Worm (Caenorhabditis elegans): Measurements from ENCODE around the gene R01H2.7.

R01H2.7 gene

ce11 chrIII:7081488-7081887 lies 35.9 kb upstream of the R01H2.7 start:
- TF ChIP-seq lin-35 (GFP tag; optimal IDR thresholded peaks at IDR 0.05) (peak in 1 of 2 experiments; percentile 8), pax-3 (tag; optimal IDR thresholded peaks at IDR 0.05) (no peak), mdl-1 (tag; optimal IDR thresholded peaks at IDR 0.05) (no peak), fkh-8 (tag; optimal IDR thresholded peaks at IDR 0.05) (no peak), unc-62 (GFP tag; optimal IDR thresholded peaks at IDR 0.05) (no peak), hlh-17 (GFP tag; optimal IDR thresholded peaks at IDR 0.05; ENCODE audit: borderline replicate concordance) (no peak), nhr-47 (tag; optimal IDR thresholded peaks at IDR 0.05) (no peak), aha-1 (tag; optimal IDR thresholded peaks at IDR 0.05) (no peak), unc-98 (GFP tag; IDR thresholded peaks at IDR 0.05) (no peak), elt-2 (tag; optimal IDR thresholded peaks at IDR 0.05) (peak; percentile 41)

- TF ChIP-seq unc-98 (GFP tag; IDR thresholded peaks at IDR 0.05) (no peak), unc-30 (tag; optimal IDR thresholded peaks at IDR 0.05) (no peak), tbx-2 (tag; optimal IDR thresholded peaks at IDR 0.05) (no peak), mab-9 (GFP tag; IDR thresholded peaks at IDR 0.05) (no peak), nhr-12 (tag; optimal IDR thresholded peaks at IDR 0.05) (no peak), mep-1 (tag; optimal IDR thresholded peaks at IDR 0.05) (no peak), fkh-10 (GFP tag; optimal IDR thresholded peaks at IDR 0.05) (no peak), aha-1 (tag; optimal IDR thresholded peaks at IDR 0.05) (no peak), rnt-1 (tag; optimal IDR thresholded peaks at IDR 0.05) (no peak), mdl-1 (tag; optimal IDR thresholded peaks at IDR 0.05) (no peak), alr-1 (tag; optimal IDR thresholded peaks at IDR 0.05; ENCODE audit: borderline replicate concordance) (no peak), blmp-1 (tag; optimal IDR thresholded peaks at IDR 0.05) (no peak), elt-3 (tag; optimal IDR thresholded peaks at IDR 0.05) (no peak), xbp-1 (tag; optimal IDR thresholded peaks at IDR 0.05) (no peak), vab-15 (tag; optimal IDR thresholded peaks at IDR 0.05) (no peak), pag-3 (tag; optimal IDR thresholded peaks at IDR 0.05; ENCODE audit: borderline replicate concordance, insufficient read depth) (no peak), lin-39 (tag; optimal IDR thresholded peaks at IDR 0.05) (no peak), ceh-63 (GFP tag; optimal IDR thresholded peaks at IDR 0.05) (no peak), ceh-82 (tag; optimal IDR thresholded peaks at IDR 0.05) (no peak), ceh-88 (GFP tag; IDR thresholded peaks at IDR 0.05) (no peak)
Measured at ce11 chrIII:7080689-7081088, 35.1 kb upstream of the R01H2.7 start, which contains the start of gene ZK418.7. Gene ZK418.7 (minus strand): TSS chrIII:7080789.

- TF ChIP-seq vab-15 (tag; optimal IDR thresholded peaks at IDR 0.05) (no peak), lir-3 (tag; optimal IDR thresholded peaks at IDR 0.05; ENCODE audit: poor library complexity) (no peak), lin-39 (tag; optimal IDR thresholded peaks at IDR 0.05) (no peak), unc-98 (GFP tag; IDR thresholded peaks at IDR 0.05) (no peak), C04F5.9 (tag; optimal IDR thresholded peaks at IDR 0.05) (no peak)
Measured at ce11 chrIII:7078737-7079136, 33.2 kb upstream of the R01H2.7 start, which contains the start of gene ZK418.6. Gene ZK418.6 (minus strand): TSS chrIII:7078837.

DNA sequence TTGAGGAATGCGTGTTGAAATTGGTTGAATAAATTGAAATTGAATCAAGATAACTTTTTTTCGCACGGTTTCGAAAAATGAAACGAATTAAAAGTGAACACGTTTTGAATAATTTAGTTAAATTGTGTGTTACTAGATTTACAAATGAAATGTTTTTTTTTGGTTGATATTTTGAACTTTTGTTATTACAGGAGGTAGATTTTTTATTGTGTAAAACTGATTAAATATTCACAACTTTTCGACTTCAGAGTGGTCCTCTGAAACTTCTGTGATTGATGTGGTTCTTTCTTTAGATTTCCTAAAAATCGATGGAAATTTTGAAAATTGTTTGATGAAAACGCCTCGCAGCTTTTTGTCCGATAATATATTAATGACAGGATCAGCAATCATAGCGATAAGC lies 30.8 kb upstream of the R01H2.7 start, which contains the start of gene ZK418.13:
ZK418.13 (minus strand) TSS at position 101 of the 400 bp plus-strand sequence.
- no peak for TF ChIP-seq alr-1 (tag; optimal IDR thresholded peaks at IDR 0.05; ENCODE audit: borderline replicate concordance)
- TF ChIP-seq nhr-28 (tag; optimal IDR thresholded peaks at IDR 0.05) = no peak
- TF ChIP-seq ztf-4 (tag; optimal IDR thresholded peaks at IDR 0.05) = no peak
- TF ChIP-seq C34B4.2 (tag; optimal IDR thresholded peaks at IDR 0.05) = no peak
- TF ChIP-seq tbx-2 (tag; optimal IDR thresholded peaks at IDR 0.05) = no peak

ce11 chrIII:7073801-7074386 lies 28.4 kb upstream of the R01H2.7 start, which contains the start of gene ZK418.5:
Gene ZK418.5 (minus strand): TSS chrIII:7073851.
- TF ChIP-seq jun-1 (tag; optimal IDR thresholded peaks at IDR 0.05) (no peak), nhr-19 (GFP tag; conservative IDR thresholded peaks at IDR 0.05) (peak; percentile 55), unc-30 (tag; optimal IDR thresholded peaks at IDR 0.05) (no peak), tbx-2 (tag; optimal IDR thresholded peaks at IDR 0.05) (peak; percentile 37), mef-2 (tag; optimal IDR thresholded peaks at IDR 0.05) (no peak), blmp-1 (tag; optimal IDR thresholded peaks at IDR 0.05) (peak; percentile 6), xbp-1 (tag; optimal IDR thresholded peaks at IDR 0.05) (peak; percentile 45), dpl-1 (GFP tag; optimal IDR thresholded peaks at IDR 0.05) (peak; percentile 92 to 97 (median 96)), mep-1 (tag; optimal IDR thresholded peaks at IDR 0.05) (peak; percentile 42), nhr-85 (tag) (peak; percentile 58), snpc-4 (tag; optimal IDR thresholded peaks at IDR 0.05) (peak; percentile 25), alr-1 (tag; optimal IDR thresholded peaks at IDR 0.05; ENCODE audit: borderline replicate concordance) (no peak), snu-23 (GFP tag; optimal IDR thresholded peaks at IDR 0.05) (peak; percentile 54), efl-1 (optimal IDR thresholded peaks at IDR 0.05) (peak; percentile 97 to 99), efl-1 (GFP tag; optimal IDR thresholded peaks at IDR 0.05 in 1 of 2) (peak; percentile 97 to 100), nhr-90 (tag; optimal IDR thresholded peaks at IDR 0.05; ENCODE audit: poor library complexity) (peak; percentile 45), lsy-2 (tag; optimal IDR thresholded peaks at IDR 0.05) (peak; percentile 73 to 82)

Measured in whole organism, L1 larva.